Fruit fly (Drosophila melanogaster) whole organism: ENCODE data around the gene CLS.

Experiments
- CG8478 ChIP-seq: fragments of >200 bp; optimal IDR thresholded peaks from 2 replicates; lab custom pipeline; 2018; ENCODE audit warnings: inconsistent platforms
- Dll ChIP-seq: fragments of >200 bp; optimal IDR thresholded peaks from 2 replicates; lab custom pipeline; 2017

dm6 chr3R:25640463-25640862 lies 46.7 kb downstream of the CLS start:
- TF ChIP-seq Dll (lab: Kevin White, UChicago): no peak
- TF ChIP-seq CG8478: no peak
